Fruit fly (Drosophila melanogaster) whole organism, adult: ENCODE results near the gene Obp28a.

ENCODE experiments used
- Crg-1 ChIP-seq: fragments of 200-800 bp; sonication (Bioruptor generic); optimal IDR thresholded peaks from 2 replicates; lab custom pipeline; 2016; ENCODE audit warnings: missing biosample characterization, missing genetic modification characterization
- bab1 ChIP-seq: fragments of 200-800 bp; sonication (Bioruptor generic); optimal IDR thresholded peaks from 3 replicates; lab custom pipeline; 2019; ENCODE audit warnings: missing biosample characterization, mild to moderate bottlenecking, missing genetic modification characterization, moderate library complexity
- toe ChIP-seq: fragments of 200-800 bp; sonication (Bioruptor generic); optimal IDR thresholded peaks from 2 replicates; lab custom pipeline; 2016; ENCODE audit warnings: missing biosample characterization, missing genetic modification characterization

DNA sequence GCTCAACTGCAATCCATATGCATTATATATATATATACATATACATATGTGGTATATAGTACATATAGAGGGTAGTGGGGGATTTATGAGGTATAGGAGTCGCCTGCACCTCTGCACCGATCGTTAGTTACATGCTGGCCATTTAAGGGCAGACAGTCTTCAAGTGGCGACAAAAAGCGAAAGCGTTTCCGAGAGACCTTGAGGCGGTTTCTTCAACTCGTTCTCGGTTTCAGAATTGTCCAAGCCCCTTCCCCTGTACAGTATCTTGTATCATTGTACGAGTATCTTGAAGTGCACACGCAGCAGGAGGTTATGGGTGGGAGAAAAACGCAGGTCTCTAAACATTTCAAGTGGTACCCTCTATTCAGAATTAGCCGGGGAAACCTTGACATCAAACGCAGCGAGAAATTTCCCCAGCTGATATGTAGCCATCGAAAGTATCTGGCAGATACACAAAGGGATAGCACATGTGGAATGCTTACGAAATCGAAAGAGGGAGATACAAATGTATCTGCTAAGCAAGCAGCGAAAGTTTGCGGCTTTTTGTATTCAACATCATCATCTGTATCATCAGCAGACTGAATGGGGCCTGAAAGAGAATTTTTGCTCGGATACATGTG, 29.9 kb upstream of the Obp28a start:
- TF ChIP-seq toe (GFP tag; lab: Kevin White, UChicago): no peak
- no peak for TF ChIP-seq Crg-1
- TF ChIP-seq bab1 (GFP tag; lab: Kevin White, UChicago): no peak
